Fruit fly (Drosophila melanogaster) whole organism, embryonic: ENCODE data around the gene tomb.
A peak's percentile ranks its signal among the peaks of the same experiment; 100 is the strongest.

Source experiments
- Ada2b ChIP-seq: fragments of 200-800 bp; sonication (Bioruptor generic); IDR thresholded peaks from 2 replicates; pipeline ENCODE4 v1.3.6; 2022; ENCODE audit warnings: missing biosample characterization, missing genetic modification characterization
- Adf1 ChIP-seq: fragments of 200-800 bp; sonication (Bioruptor generic); IDR thresholded peaks from 2 replicates; pipeline ENCODE4 v1.3.6; 2022; ENCODE audit warnings: missing biosample characterization, missing genetic modification characterization
- B-H1 ChIP-seq: fragments of 200-800 bp; sonication (Bioruptor generic); IDR thresholded peaks from 3 replicates; pipeline ENCODE4 v1.3.6; 2022; ENCODE audit warnings: missing biosample characterization, missing genetic modification characterization
- CG10431 ChIP-seq: fragments of 200-800 bp; sonication (Bioruptor generic); optimal IDR thresholded peaks from 3 replicates; lab custom pipeline; 2018; ENCODE audit warnings: missing biosample characterization, mild to moderate bottlenecking, missing genetic modification characterization
- CG10959 ChIP-seq: fragments of 200-800 bp; sonication (Bioruptor generic); IDR thresholded peaks from 2 replicates; pipeline ENCODE4 v1.3.6; 2022; ENCODE audit warnings: missing biosample characterization, missing genetic modification characterization
- CG11504 ChIP-seq: fragments of 200-800 bp; sonication (Bioruptor generic); optimal IDR thresholded peaks from 3 replicates; lab custom pipeline; 2019; ENCODE audit warnings: missing biosample characterization, mild to moderate bottlenecking, missing genetic modification characterization, moderate library complexity
- CG12391 ChIP-seq: fragments of 200-800 bp; sonication (Bioruptor generic); optimal IDR thresholded peaks from 3 replicates; lab custom pipeline; 2018; ENCODE audit warnings: missing biosample characterization, mild to moderate bottlenecking, missing genetic modification characterization, moderate library complexity
- CG13424 ChIP-seq: fragments of 200-800 bp; sonication (Bioruptor generic); optimal IDR thresholded peaks from 2 replicates; lab custom pipeline; 2019; ENCODE audit warnings: missing biosample characterization, mild to moderate bottlenecking, missing genetic modification characterization, moderate library complexity
- CG14014 ChIP-seq: fragments of 200-800 bp; sonication (Bioruptor generic); IDR thresholded peaks from 2 replicates; pipeline ENCODE4 v1.3.6; 2022; ENCODE audit warnings: missing biosample characterization, missing genetic modification characterization
- CG15269 ChIP-seq: fragments of 200-800 bp; sonication (Bioruptor generic); optimal IDR thresholded peaks from 2 replicates; lab custom pipeline; 2018; ENCODE audit warnings: missing biosample characterization, mild to moderate bottlenecking, missing genetic modification characterization, moderate library complexity
- CG2120 ChIP-seq: fragments of 200-800 bp; sonication (Bioruptor generic); optimal IDR thresholded peaks from 3 replicates; lab custom pipeline; 2016; ENCODE audit warnings: missing biosample characterization, missing genetic modification characterization
- CG30403 ChIP-seq: fragments of 200-800 bp; sonication (Bioruptor generic); optimal IDR thresholded peaks from 3 replicates; lab custom pipeline; 2016; ENCODE audit warnings: missing biosample characterization, missing genetic modification characterization
- CG30431 ChIP-seq: fragments of 200-800 bp; sonication (Bioruptor generic); optimal IDR thresholded peaks from 2 replicates; lab custom pipeline; 2017; ENCODE audit warnings: missing biosample characterization, missing genetic modification characterization
- CG3065 ChIP-seq: fragments of 200-800 bp; sonication (Bioruptor generic); optimal IDR thresholded peaks from 2 replicates; lab custom pipeline; 2016; ENCODE audit warnings: missing biosample characterization, missing genetic modification characterization
- CG32772 ChIP-seq: fragments of 200-800 bp; sonication (Bioruptor generic); IDR thresholded peaks from 2 replicates; pipeline ENCODE4 v1.3.6; 2022; ENCODE audit warnings: missing biosample characterization, missing genetic modification characterization
- Chrac-16 ChIP-seq: fragments of 200-800 bp; sonication (Bioruptor generic); optimal IDR thresholded peaks from 3 replicates; lab custom pipeline; 2016; ENCODE audit warnings: missing biosample characterization, missing genetic modification characterization
- Dad ChIP-seq: fragments of 200-800 bp; sonication (Bioruptor generic); optimal IDR thresholded peaks from 3 replicates; lab custom pipeline; 2016; ENCODE audit warnings: missing biosample characterization, missing genetic modification characterization
- Dip3 ChIP-seq: fragments of 200-800 bp; sonication (Bioruptor generic); optimal IDR thresholded peaks from 3 replicates; lab custom pipeline; 2016; ENCODE audit warnings: missing biosample characterization, missing genetic modification characterization
- Doc2 ChIP-seq: fragments of 200-800 bp; sonication (Bioruptor generic); IDR thresholded peaks from 2 replicates; pipeline ENCODE4 v1.3.6; 2022; ENCODE audit warnings: missing biosample characterization, missing genetic modification characterization
- Hand ChIP-seq: fragments of 200-800 bp; sonication (Bioruptor generic); optimal IDR thresholded peaks from 2 replicates; lab custom pipeline; 2017; ENCODE audit warnings: mild to moderate bottlenecking, missing biosample characterization, missing genetic modification reagents, missing genetic modification characterization
- Hmr ChIP-seq: fragments of 200-800 bp; sonication (Bioruptor generic); optimal IDR thresholded peaks from 3 replicates; lab custom pipeline; 2017; ENCODE audit warnings: mild to moderate bottlenecking, missing biosample characterization, missing genetic modification reagents, missing genetic modification characterization
- Hmx ChIP-seq: fragments of 200-800 bp; sonication (Bioruptor generic); optimal IDR thresholded peaks from 2 replicates; lab custom pipeline; 2016; ENCODE audit warnings: missing biosample characterization, missing genetic modification characterization
- Hr78 ChIP-seq, 2 experiments: fragments of 200-800 bp in 1 of 2; fragments of >200 bp in 1 of 2; sonication (Bioruptor generic) in 1 of 2; optimal IDR thresholded peaks; 2 replicates each; lab custom pipeline; 2017 to 2019; ENCODE audit warnings: missing biosample characterization in 2 of 2, missing genetic modification characterization in 2 of 2, mild to moderate bottlenecking in 1 of 2, moderate library complexity in 1 of 2
- NK7.1 ChIP-seq: fragments of 200-800 bp; sonication (Bioruptor generic); optimal IDR thresholded peaks from 3 replicates; lab custom pipeline; 2016; ENCODE audit warnings: missing biosample characterization, missing genetic modification characterization
- Poxn ChIP-seq: fragments of 200-800 bp; sonication (Bioruptor generic); IDR thresholded peaks from 2 replicates; pipeline ENCODE4 v1.3.6; 2022; ENCODE audit warnings: missing biosample characterization, missing genetic modification characterization
- Ptx1 ChIP-seq: fragments of 200-800 bp; sonication (Bioruptor generic); IDR thresholded peaks from 2 replicates; pipeline ENCODE4 v1.3.6; 2022; ENCODE audit warnings: missing biosample characterization, missing genetic modification characterization
- Ravus ChIP-seq: fragments of 200-800 bp; sonication (Bioruptor generic); IDR thresholded peaks from 2 replicates; pipeline ENCODE4 v1.3.6; 2022; ENCODE audit warnings: missing biosample characterization, missing genetic modification characterization
- Rfx ChIP-seq: fragments of 200-800 bp; sonication (Bioruptor generic); IDR thresholded peaks from 2 replicates; pipeline ENCODE4 v1.3.6; 2022; ENCODE audit warnings: missing biosample characterization, missing genetic modification characterization
- Tbp ChIP-seq: fragments of >200 bp; optimal IDR thresholded peaks from 2 replicates; lab custom pipeline; 2018; ENCODE audit warnings: missing biosample characterization, missing genetic modification characterization
- ap ChIP-seq: fragments of 200-800 bp; sonication (Bioruptor generic); IDR thresholded peaks from 2 replicates; pipeline ENCODE4 v1.3.6; 2022; ENCODE audit warnings: missing biosample characterization, missing genetic modification characterization
- ash1 ChIP-seq: fragments of 200-800 bp; sonication (Bioruptor generic); optimal IDR thresholded peaks from 2 replicates; lab custom pipeline; 2018; ENCODE audit warnings: missing biosample characterization, mild to moderate bottlenecking, missing genetic modification characterization
- chif ChIP-seq, 2 experiments: fragments of 200-800 bp; sonication (Bioruptor generic); optimal IDR thresholded peaks; 3 replicates each; lab custom pipeline; 2016; ENCODE audit warnings: missing biosample characterization in 2 of 2, missing genetic modification characterization in 2 of 2
- crp ChIP-seq, 2 experiments: fragments of 200-800 bp; sonication (Bioruptor generic); optimal IDR thresholded peaks; 2 replicates in 1 of 2; 3 replicates in 1 of 2; lab custom pipeline; 2017; ENCODE audit warnings: missing biosample characterization in 2 of 2, missing genetic modification characterization in 2 of 2, mild to moderate bottlenecking in 1 of 2, moderate library complexity in 1 of 2
- danr ChIP-seq: fragments of 200-800 bp; sonication (Bioruptor generic); IDR thresholded peaks from 2 replicates; pipeline ENCODE4 v1.3.6; 2022; ENCODE audit warnings: missing biosample characterization, missing genetic modification characterization
- emc ChIP-seq: fragments of 200-800 bp; sonication (Bioruptor generic); optimal IDR thresholded peaks from 2 replicates; lab custom pipeline; 2016; ENCODE audit warnings: missing biosample characterization, missing genetic modification characterization
- eve ChIP-seq, 2 experiments: fragments of >200 bp; optimal IDR thresholded peaks; 2 replicates each; lab custom pipeline; 2017; ENCODE audit warnings: missing biosample characterization in 2 of 2, missing genetic modification characterization in 2 of 2
- gsb-n ChIP-seq: fragments of 200-800 bp; sonication (Bioruptor generic); optimal IDR thresholded peaks from 3 replicates; lab custom pipeline; 2018; ENCODE audit warnings: missing biosample characterization, mild to moderate bottlenecking, missing genetic modification characterization
- hb ChIP-seq: fragments of 200-800 bp; sonication (Bioruptor generic); IDR thresholded peaks from 3 replicates; pipeline ENCODE4 v1.3.6; 2022; ENCODE audit warnings: missing biosample characterization, missing genetic modification characterization; ENCODE audit not compliant: partially characterized antibody
- inv ChIP-seq: fragments of 200-800 bp; sonication (Bioruptor generic); IDR thresholded peaks from 2 replicates; pipeline ENCODE4 v1.3.6; 2022; ENCODE audit warnings: missing biosample characterization, missing genetic modification characterization; ENCODE audit not compliant: partially characterized antibody
- jumu ChIP-seq: fragments of 200-800 bp; sonication (Bioruptor generic); optimal IDR thresholded peaks from 3 replicates; lab custom pipeline; 2016; ENCODE audit warnings: missing biosample characterization, missing genetic modification characterization
- kah ChIP-seq: fragments of 200-800 bp; sonication (Bioruptor generic); optimal IDR thresholded peaks from 2 replicates; lab custom pipeline; 2018; ENCODE audit warnings: missing biosample characterization, mild to moderate bottlenecking, missing genetic modification characterization
- maf-S ChIP-seq: fragments of 200-800 bp; sonication (Bioruptor generic); optimal IDR thresholded peaks from 2 replicates; lab custom pipeline; 2016; ENCODE audit warnings: missing biosample characterization, missing genetic modification characterization
- mam ChIP-seq: fragments of 200-800 bp; sonication (Bioruptor generic); optimal IDR thresholded peaks from 3 replicates; lab custom pipeline; 2016; ENCODE audit warnings: missing biosample characterization, missing genetic modification characterization
- p53 ChIP-seq: fragments of 200-800 bp; sonication (Bioruptor generic); optimal IDR thresholded peaks from 2 replicates; lab custom pipeline; 2016; ENCODE audit warnings: missing biosample characterization, missing genetic modification characterization
- peb ChIP-seq: fragments of 200-800 bp; sonication (Bioruptor generic); IDR thresholded peaks from 2 replicates; pipeline ENCODE4 v1.3.6; 2022; ENCODE audit warnings: missing biosample characterization, missing genetic modification characterization
- phol ChIP-seq: fragments of 200-800 bp; sonication (Bioruptor generic); optimal IDR thresholded peaks from 3 replicates; lab custom pipeline; 2018; ENCODE audit warnings: missing biosample characterization, mild to moderate bottlenecking, missing genetic modification characterization, moderate library complexity
- pnt ChIP-seq: fragments of 200-800 bp; sonication (Bioruptor generic); optimal IDR thresholded peaks from 3 replicates; lab custom pipeline; 2016; ENCODE audit warnings: missing biosample characterization, missing genetic modification characterization
- sisA ChIP-seq: fragments of 200-800 bp; sonication (Bioruptor generic); IDR thresholded peaks from 2 replicates; pipeline ENCODE4 v1.3.6; 2022; ENCODE audit warnings: missing biosample characterization, missing genetic modification characterization
- tio ChIP-seq: fragments of 200-800 bp; sonication (Bioruptor generic); optimal IDR thresholded peaks from 2 replicates; lab custom pipeline; 2017; ENCODE audit warnings: missing biosample characterization, missing genetic modification characterization, inconsistent platforms
- vnd ChIP-seq: fragments of 200-800 bp; sonication (Bioruptor generic); IDR thresholded peaks from 3 replicates; pipeline ENCODE4 v1.3.6; 2022; ENCODE audit warnings: missing biosample characterization, missing genetic modification characterization; ENCODE audit not compliant: partially characterized antibody

Gene tomb

dm6 chr2L:5523848-5524473 lies 12.6 kb downstream of the tomb start, which contains the start of the genes Vps52 and Elp4 (continued):
- peak; percentile 47 for TF ChIP-seq Dip3 (GFP tag; lab: Kevin White, UChicago)
- TF ChIP-seq peb (GFP tag; lab: Robert Waterston, UW) = peak; percentile 36; the same call in 1 of the 2 replicates
- TF ChIP-seq Ptx1 (GFP tag; lab: Robert Waterston, UW) = peak; percentile 68
- no peak for TF ChIP-seq CG11504
- no peak for TF ChIP-seq jumu (GFP tag; lab: Kevin White, UChicago)
- peak; percentile 66 for TF ChIP-seq CG32772 (GFP tag; lab: Robert Waterston, UW)
- TF ChIP-seq CG13424 (tag; lab: Kevin White, UChicago) = peak; percentile 83
- peak; percentile 34; the same call in 1 of the 2 replicates for TF ChIP-seq sisA
- TF ChIP-seq CG30403 (GFP tag; lab: Kevin White, UChicago) = peak; percentile 91
- peak; percentile 48 for TF ChIP-seq p53 (GFP tag; lab: Kevin White, UChicago)
- TF ChIP-seq Ravus (GFP tag; lab: Robert Waterston, UW) = no peak; the same call in 1 of the 2 replicates
- TF ChIP-seq CG30431 (GFP tag; lab: Kevin White, UChicago) = peak; percentile 21
- no peak for TF ChIP-seq danr (GFP tag; lab: Robert Waterston, UW)
- TF ChIP-seq CG10431 = peak; percentile 35
- peak; percentile 20 for TF ChIP-seq NK7.1 (GFP tag; lab: Kevin White, UChicago)
- peak; percentile 85 for TF ChIP-seq phol (tag; lab: Kevin White, UChicago)
- TF ChIP-seq Doc2 = no peak
- TF ChIP-seq crp (GFP tag; optimal IDR thresholded peaks at IDR 0.05; lab: Kevin White, UChicago) = peak; percentile 80 to 95
- TF ChIP-seq CG15269 (tag; lab: Kevin White, UChicago) = peak; percentile 80
- TF ChIP-seq pnt (GFP tag; lab: Kevin White, UChicago) = peak; percentile 20
- peak; percentile 78 for TF ChIP-seq vnd
- no peak for TF ChIP-seq Adf1 (GFP tag; lab: Robert Waterston, UW)
- peak; percentile 83 for TF ChIP-seq hb
- TF ChIP-seq Hmr (GFP tag; lab: Kevin White, UChicago) = no peak
- peak; percentile 84 for TF ChIP-seq CG2120
- peak; percentile 76; the same call in 1 of the 2 replicates for TF ChIP-seq Rfx (GFP tag; lab: Robert Waterston, UW)
- peak; percentile 58 for TF ChIP-seq mam (GFP tag; lab: Kevin White, UChicago)
- no peak for TF ChIP-seq tio (GFP tag; lab: Kevin White, UChicago)
- TF ChIP-seq CG14014 (GFP tag; lab: Robert Waterston, UW) = peak; percentile 82
- TF ChIP-seq Tbp (GFP tag; lab: Kevin White, UChicago) = no peak
- no peak for TF ChIP-seq CG3065 (GFP tag; lab: Kevin White, UChicago)
- TF ChIP-seq kah (GFP tag; lab: Kevin White, UChicago) = peak; percentile 2
- no peak for TF ChIP-seq ash1 (GFP tag; lab: Kevin White, UChicago)
- peak; percentile 70 for TF ChIP-seq Chrac-16 (GFP tag; lab: Kevin White, UChicago)
- TF ChIP-seq Poxn (GFP tag; lab: Robert Waterston, UW) = no peak
- no peak for TF ChIP-seq CG10959
- peak; percentile 19; the same call in 1 of the 2 replicates for TF ChIP-seq ap (GFP tag; lab: Robert Waterston, UW)
- no peak for TF ChIP-seq emc
- peak; percentile 43 to 57 for TF ChIP-seq chif (GFP tag; optimal IDR thresholded peaks at IDR 0.05; lab: Kevin White, UChicago)
- no peak for TF ChIP-seq eve (GFP tag; optimal IDR thresholded peaks at IDR 0.05; lab: Kevin White, UChicago)
- TF ChIP-seq gsb-n (tag; lab: Kevin White, UChicago) = peak; percentile 66
- peak; percentile 90 for TF ChIP-seq CG12391
- TF ChIP-seq Hr78 (GFP tag; optimal IDR thresholded peaks at IDR 0.05; lab: Kevin White, UChicago) = peak in 1 of 2 experiments; percentile 20
- peak; percentile 64 for TF ChIP-seq inv (GFP tag; lab: Robert Waterston, UW)
- TF ChIP-seq B-H1 (GFP tag; lab: Robert Waterston, UW) = 0 out of 3 replicates have a peak, but pooled peaks have one; percentile 46
- peak; percentile 48 for TF ChIP-seq maf-S (GFP tag; lab: Kevin White, UChicago)
- TF ChIP-seq Ada2b (GFP tag; lab: Robert Waterston, UW) = peak; percentile 56
- no peak for TF ChIP-seq Hmx (GFP tag; lab: Kevin White, UChicago)
- TF ChIP-seq Hand (GFP tag; lab: Kevin White, UChicago) = peak; percentile 29
- TF ChIP-seq Dad (GFP tag; lab: Kevin White, UChicago) = peak; percentile 10
